Worm (Caenorhabditis elegans): ENCODE data around the gene alh-8.

The alh-8 gene

ce11 chrII:11766472-11766871 is 37.6 kb downstream of the alh-8 start, which contains the start of gene F44E5.2:
F44E5.2 (plus strand) TSS chrII:11766772.
- TF ChIP-seq unc-62 (GFP tag; optimal IDR thresholded peaks at IDR 0.05 in 1 of 2) (peak in 1 of 2 experiments; percentile 43), unc-62 (tag; optimal IDR thresholded peaks at IDR 0.05) (no peak), spr-3 (GFP tag; optimal IDR thresholded peaks at IDR 0.05) (no peak)

- TF ChIP-seq unc-130 (GFP tag; optimal IDR thresholded peaks at IDR 0.05) (no peak), R02D3.7 (tag; optimal IDR thresholded peaks at IDR 0.05) (no peak), arid-1 (GFP tag; conservative IDR thresholded peaks at IDR 0.05) (no peak), fkh-10 (GFP tag; optimal IDR thresholded peaks at IDR 0.05) (no peak), aha-1 (tag) (peak; percentile 20)
These were observed 43.5 kb downstream of the alh-8 start, which contains the start of gene F44E5.15 for ce11 chrII:11772364-11772763. F44E5.15 (plus strand) TSS chrII:11772664.

- TF ChIP-seq php-3 (GFP tag; IDR thresholded peaks at IDR 0.05), result peak; percentile 62; the same call in 1 of the 2 replicates
- TF ChIP-seq nhr-11 (tag; optimal IDR thresholded peaks at IDR 0.05), result no peak
- TF ChIP-seq ceh-82 (tag; optimal IDR thresholded peaks at IDR 0.05), result no peak
- TF ChIP-seq pqm-1 (tag; optimal IDR thresholded peaks at IDR 0.05), result no peak
- no peak for TF ChIP-seq gei-8 (GFP tag; optimal IDR thresholded peaks at IDR 0.05)
- TF ChIP-seq skn-1 (tag; optimal IDR thresholded peaks at IDR 0.05), result no peak
- no peak for TF ChIP-seq nhr-28 (tag; optimal IDR thresholded peaks at IDR 0.05)
- TF ChIP-seq lin-15B (tag; optimal IDR thresholded peaks at IDR 0.05), result no peak
- peak; percentile 46 for TF ChIP-seq lin-38 (GFP tag; IDR thresholded peaks at IDR 0.05)
- TF ChIP-seq zfp-3 (GFP tag; conservative IDR thresholded peaks at IDR 0.05), result peak; percentile 59; the same call in 1 of the 2 replicates
- no peak for TF ChIP-seq zfp-2 (tag; optimal IDR thresholded peaks at IDR 0.05)
- TF ChIP-seq hmg-1.1 (GFP tag; IDR thresholded peaks at IDR 0.05), result 0 out of 2 replicates have a peak, but pooled peaks have one; percentile 11
- TF ChIP-seq aha-1 (tag), result no peak
- TF ChIP-seq arid-1 (GFP tag; conservative IDR thresholded peaks at IDR 0.05), result no peak
- TF ChIP-seq egl-27 (tag; optimal IDR thresholded peaks at IDR 0.05), result no peak
- no peak for TF ChIP-seq F37D6.2 (tag; optimal IDR thresholded peaks at IDR 0.05)
- peak; percentile 9 for TF ChIP-seq mes-2 (tag; optimal IDR thresholded peaks at IDR 0.05; ENCODE audit: poor library complexity, severe bottlenecking)
- no peak for TF ChIP-seq ztf-7 (tag; optimal IDR thresholded peaks at IDR 0.05)
- no peak for TF ChIP-seq ces-1 (GFP tag; optimal IDR thresholded peaks at IDR 0.05)
- TF ChIP-seq ama-1 (optimal IDR thresholded peaks at IDR 0.05), result peak; percentile 86
These were observed 45.4 kb downstream of the alh-8 start, which contains the start of gene F44E5.1 for ce11 chrII:11774218-11774617. F44E5.1 (minus strand) TSS chrII:11774559.

ce11 chrII:11777893-11778480 is 49.1 kb downstream of the alh-8 start, which contains the start of the genes patr-1 and dna-2:
patr-1 (minus strand) TSS chrII:11777943.
dna-2 (plus strand) TSS chrII:11778430.
- TF ChIP-seq Y105C5A.15 (GFP tag; IDR thresholded peaks at IDR 0.05) (no peak), ces-1 (GFP tag; optimal IDR thresholded peaks at IDR 0.05) (no peak), lin-29 (GFP tag; IDR thresholded peaks at IDR 0.05) (no peak), nhr-76 (tag; optimal IDR thresholded peaks at IDR 0.05) (no peak), nhr-77 (tag; optimal IDR thresholded peaks at IDR 0.05) (no peak), lin-15B (tag; optimal IDR thresholded peaks at IDR 0.05) (no peak), pha-4 (GFP tag; IDR thresholded peaks at IDR 0.05) (no peak), pha-4 (tag; optimal IDR thresholded peaks at IDR 0.05) (no peak), ama-1 (optimal IDR thresholded peaks at IDR 0.05) (peak; percentile 67), ceh-62 (tag; optimal IDR thresholded peaks at IDR 0.05) (no peak), nhr-11 (tag; optimal IDR thresholded peaks at IDR 0.05) (peak; percentile 30), saeg-2 (GFP tag; IDR thresholded peaks at IDR 0.05) (no peak), F37D6.2 (tag; optimal IDR thresholded peaks at IDR 0.05) (no peak), snpc-1.2 (GFP tag; IDR thresholded peaks at IDR 0.05) (no peak), mes-2 (tag; optimal IDR thresholded peaks at IDR 0.05; ENCODE audit: poor library complexity, severe bottlenecking) (peak; percentile 74), vab-7 (GFP tag; IDR thresholded peaks at IDR 0.05) (no peak), duxl-1 (tag; optimal IDR thresholded peaks at IDR 0.05; ENCODE audit: poor library complexity) (no peak), mep-1 (tag; optimal IDR thresholded peaks at IDR 0.05) (peak; percentile 55), zag-1 (tag; optimal IDR thresholded peaks at IDR 0.05) (no peak), lim-7 (GFP tag; IDR thresholded peaks at IDR 0.05) (no peak), R02D3.7 (tag; optimal IDR thresholded peaks at IDR 0.05) (no peak), madf-9 (GFP tag; conservative IDR thresholded peaks at IDR 0.05) (no peak), lin-39 (tag; optimal IDR thresholded peaks at IDR 0.05) (no peak), Y75B8A.6 (GFP tag; IDR thresholded peaks at IDR 0.05) (no peak), lir-3 (tag; optimal IDR thresholded peaks at IDR 0.05) (no peak), cey-2 (tag; optimal IDR thresholded peaks at IDR 0.05; ENCODE audit: borderline replicate concordance, insufficient read depth) (no peak), tra-1 (GFP tag; IDR thresholded peaks at IDR 0.05) (no peak)

Measured in whole organism, L4 larva.